Fruit fly (Drosophila melanogaster) whole organism, embryonic: ENCODE measurements around the gene wdb.

Experiments
- Antp ChIP-seq: fragments of 200-800 bp; sonication (Bioruptor generic); optimal IDR thresholded peaks from 3 replicates; lab custom pipeline; 2016; ENCODE audit warnings: missing biosample characterization, missing genetic modification characterization
- Awh ChIP-seq: fragments of 200-800 bp; sonication (Bioruptor generic); IDR thresholded peaks from 2 replicates; pipeline ENCODE4, ENCODE4 v1.3.6; 2022; ENCODE audit warnings: missing biosample characterization, missing genetic modification characterization
- CG12104 ChIP-seq: fragments of 200-800 bp; sonication (Bioruptor generic); optimal IDR thresholded peaks from 3 replicates; lab custom pipeline; 2016; ENCODE audit warnings: missing biosample characterization, missing genetic modification characterization
- CG13287 ChIP-seq: fragments of 200-800 bp; sonication (Bioruptor generic); IDR thresholded peaks from 2 replicates; pipeline ENCODE4 v1.3.6; 2022; ENCODE audit warnings: missing biosample characterization, missing genetic modification characterization; ENCODE audit not compliant: partially characterized antibody
- CG16813 ChIP-seq: fragments of 200-800 bp; sonication (Bioruptor generic); IDR thresholded peaks from 3 replicates; pipeline ENCODE4 v1.3.6; 2022; ENCODE audit warnings: missing biosample characterization, missing genetic modification characterization; ENCODE audit not compliant: partially characterized antibody
- CG16815 ChIP-seq: fragments of 200-800 bp; sonication (Bioruptor generic); optimal IDR thresholded peaks from 3 replicates; lab custom pipeline; 2017; ENCODE audit warnings: missing biosample characterization, mild to moderate bottlenecking, missing genetic modification characterization
- CG17385 ChIP-seq: fragments of 200-800 bp; sonication (Bioruptor generic); optimal IDR thresholded peaks from 3 replicates; lab custom pipeline; 2018; ENCODE audit warnings: missing biosample characterization, mild to moderate bottlenecking, missing genetic modification characterization
- CG2199 ChIP-seq: fragments of 200-800 bp; sonication (Bioruptor generic); IDR thresholded peaks from 3 replicates; pipeline ENCODE4 v1.3.6; 2022; ENCODE audit warnings: missing biosample characterization, missing genetic modification characterization
- CG3065 ChIP-seq: fragments of 200-800 bp; sonication (Bioruptor generic); optimal IDR thresholded peaks from 2 replicates; lab custom pipeline; 2016; ENCODE audit warnings: missing biosample characterization, missing genetic modification characterization
- CG3847 ChIP-seq: fragments of 200-800 bp; sonication (Bioruptor generic); IDR thresholded peaks from 2 replicates; pipeline ENCODE4 v1.3.6; 2022; ENCODE audit warnings: missing biosample characterization, missing genetic modification characterization
- CG4360 ChIP-seq: fragments of 200-800 bp; sonication (Bioruptor generic); IDR thresholded peaks from 2 replicates; pipeline ENCODE4 v1.3.6; 2022; ENCODE audit warnings: missing biosample characterization, missing genetic modification characterization
- CG7839 ChIP-seq: fragments of 200-800 bp; sonication (Bioruptor generic); optimal IDR thresholded peaks from 3 replicates; lab custom pipeline; 2018; ENCODE audit warnings: missing biosample characterization, mild to moderate bottlenecking, missing genetic modification characterization, moderate library complexity
- CG7928 ChIP-seq: fragments of 200-800 bp; sonication (Bioruptor generic); optimal IDR thresholded peaks from 2 replicates; lab custom pipeline; 2017; ENCODE audit warnings: missing biosample characterization, mild to moderate bottlenecking, missing genetic modification characterization
- CG8089 ChIP-seq: fragments of 200-800 bp; sonication (Bioruptor generic); optimal IDR thresholded peaks from 3 replicates; lab custom pipeline; 2016; ENCODE audit warnings: missing biosample characterization, missing genetic modification characterization
- CG8944 ChIP-seq: fragments of 200-800 bp; sonication (Bioruptor generic); optimal IDR thresholded peaks from 3 replicates; lab custom pipeline; 2016; ENCODE audit warnings: missing biosample characterization, missing genetic modification characterization
- CG9609 ChIP-seq: fragments of 200-800 bp; sonication (Bioruptor generic); optimal IDR thresholded peaks from 3 replicates; lab custom pipeline; 2016; ENCODE audit warnings: missing biosample characterization, missing genetic modification characterization
- CG9876 ChIP-seq: fragments of 200-800 bp; sonication (Bioruptor generic); optimal IDR thresholded peaks from 2 replicates; lab custom pipeline; 2016; ENCODE audit warnings: missing biosample characterization, missing genetic modification characterization
- CTCF ChIP-seq: fragments of 200-800 bp; sonication (Bioruptor generic); optimal IDR thresholded peaks from 2 replicates; lab custom pipeline; 2017; ENCODE audit warnings: missing biosample characterization, mild to moderate bottlenecking, missing genetic modification characterization, moderate library complexity
- Deaf1 ChIP-seq: fragments of 200-800 bp; optimal IDR thresholded peaks from 3 replicates; lab custom pipeline; 2019; ENCODE audit warnings: missing biosample characterization, mild to moderate bottlenecking, missing genetic modification characterization, moderate library complexity
- Gsc ChIP-seq: fragments of 200-800 bp; sonication (Bioruptor generic); IDR thresholded peaks from 2 replicates; pipeline ENCODE4 v1.3.6; 2022; ENCODE audit warnings: missing biosample characterization, missing genetic modification characterization
- HLH54F ChIP-seq: fragments of 200-800 bp; sonication (Bioruptor generic); optimal IDR thresholded peaks from 3 replicates; lab custom pipeline; 2016; ENCODE audit warnings: missing biosample characterization, missing genetic modification characterization
- Hey ChIP-seq: fragments of 200-800 bp; sonication (Bioruptor generic); optimal IDR thresholded peaks from 3 replicates; lab custom pipeline; 2018; ENCODE audit warnings: missing biosample characterization, mild to moderate bottlenecking, missing genetic modification characterization
- Hr78 ChIP-seq, 2 experiments: fragments of 200-800 bp in 1 of 2; fragments of >200 bp in 1 of 2; sonication (Bioruptor generic) in 1 of 2; optimal IDR thresholded peaks; 2 replicates each; lab custom pipeline; 2017 to 2019; ENCODE audit warnings: missing biosample characterization in 2 of 2, missing genetic modification characterization in 2 of 2, mild to moderate bottlenecking in 1 of 2, moderate library complexity in 1 of 2
- Nf-YB ChIP-seq: fragments of 200-800 bp; sonication (Bioruptor generic); optimal IDR thresholded peaks from 3 replicates; lab custom pipeline; 2019; ENCODE audit warnings: missing biosample characterization, mild to moderate bottlenecking, missing genetic modification characterization, moderate library complexity
- NfI ChIP-seq: fragments of 200-800 bp; sonication (Bioruptor generic); optimal IDR thresholded peaks from 3 replicates; lab custom pipeline; 2018; ENCODE audit warnings: missing biosample characterization, mild to moderate bottlenecking, missing genetic modification characterization, moderate library complexity
- Opbp ChIP-seq: fragments of 200-800 bp; sonication (Bioruptor generic); IDR thresholded peaks from 3 replicates; pipeline ENCODE4 v1.3.6; 2022; ENCODE audit warnings: missing biosample characterization, missing genetic modification characterization; ENCODE audit not compliant: partially characterized antibody
- Optix ChIP-seq: fragments of 200-800 bp; sonication (Bioruptor generic); IDR thresholded peaks from 3 replicates; pipeline ENCODE4 v1.3.6; 2022; ENCODE audit warnings: missing biosample characterization, missing genetic modification characterization
- PHDP ChIP-seq: fragments of 200-800 bp; sonication (Bioruptor generic); optimal IDR thresholded peaks from 3 replicates; lab custom pipeline; 2018; ENCODE audit warnings: missing biosample characterization, mild to moderate bottlenecking, missing genetic modification characterization, moderate library complexity
- Rx ChIP-seq: fragments of 200-800 bp; sonication (Bioruptor generic); IDR thresholded peaks from 2 replicates; pipeline ENCODE4 v1.3.6; 2022; ENCODE audit warnings: missing biosample characterization, missing genetic modification characterization
- Taf1 ChIP-seq: fragments of 200-800 bp; sonication (Bioruptor generic); IDR thresholded peaks from 2 replicates; pipeline ENCODE4 v1.3.6; 2022; ENCODE audit warnings: missing biosample characterization, missing genetic modification characterization
- abd-A ChIP-seq: fragments of 200-800 bp; sonication (Bioruptor generic); optimal IDR thresholded peaks from 3 replicates; lab custom pipeline; 2019; ENCODE audit warnings: missing biosample characterization, mild to moderate bottlenecking, missing genetic modification characterization, moderate library complexity
- aop ChIP-seq: fragments of 200-800 bp; sonication (Bioruptor generic); IDR thresholded peaks from 2 replicates; pipeline ENCODE4 v1.3.6; 2022; ENCODE audit warnings: missing biosample characterization, missing genetic modification characterization
- cg ChIP-seq: fragments of 200-800 bp; sonication (Bioruptor generic); optimal IDR thresholded peaks from 3 replicates; lab custom pipeline; 2019; ENCODE audit warnings: missing biosample characterization, mild to moderate bottlenecking, missing genetic modification characterization, moderate library complexity
- ci ChIP-seq: fragments of 200-800 bp; sonication (Bioruptor generic); IDR thresholded peaks from 3 replicates; pipeline ENCODE4 v1.3.6; 2022; ENCODE audit warnings: missing biosample characterization, missing genetic modification characterization
- crp ChIP-seq, 2 experiments: fragments of 200-800 bp; sonication (Bioruptor generic); optimal IDR thresholded peaks; 2 replicates in 1 of 2; 3 replicates in 1 of 2; lab custom pipeline; 2017; ENCODE audit warnings: missing biosample characterization in 2 of 2, missing genetic modification characterization in 2 of 2, mild to moderate bottlenecking in 1 of 2, moderate library complexity in 1 of 2
- dmrt11E ChIP-seq: fragments of 200-800 bp; sonication (Bioruptor generic); optimal IDR thresholded peaks from 3 replicates; lab custom pipeline; 2018; ENCODE audit warnings: missing biosample characterization, mild to moderate bottlenecking, missing genetic modification characterization, moderate library complexity
- eve ChIP-seq, 2 experiments: fragments of >200 bp; optimal IDR thresholded peaks; 2 replicates each; lab custom pipeline; 2017; ENCODE audit warnings: missing biosample characterization in 2 of 2, missing genetic modification characterization in 2 of 2
- gcm ChIP-seq: fragments of 200-800 bp; sonication (Bioruptor generic); optimal IDR thresholded peaks from 2 replicates; lab custom pipeline; 2019; ENCODE audit warnings: missing biosample characterization, mild to moderate bottlenecking, missing genetic modification characterization, moderate library complexity
- ind ChIP-seq: fragments of 200-800 bp; sonication (Bioruptor generic); optimal IDR thresholded peaks from 3 replicates; lab custom pipeline; 2016; ENCODE audit warnings: missing biosample characterization, missing genetic modification characterization
- kni ChIP-seq: fragments of 200-800 bp; sonication (Bioruptor generic); optimal IDR thresholded peaks from 3 replicates; lab custom pipeline; 2017; ENCODE audit warnings: mild to moderate bottlenecking, missing biosample characterization, missing genetic modification reagents, missing genetic modification characterization
- lola ChIP-seq, 3 experiments: fragments of >200 bp in 2 of 3; fragments of 200-800 bp in 1 of 3; sonication (Bioruptor generic) in 1 of 3; optimal IDR thresholded peaks; 2 replicates each; lab custom pipeline; 2017 to 2019; ENCODE audit warnings: missing biosample characterization in 3 of 3, missing genetic modification characterization in 3 of 3, mild to moderate bottlenecking in 1 of 3, moderate library complexity in 1 of 3
- luna ChIP-seq: fragments of 200-800 bp; sonication (Bioruptor generic); optimal IDR thresholded peaks from 2 replicates; lab custom pipeline; 2016; ENCODE audit warnings: missing biosample characterization, missing genetic modification characterization
- otp ChIP-seq: fragments of 200-800 bp; sonication (Bioruptor generic); IDR thresholded peaks from 3 replicates; pipeline ENCODE4, ENCODE4 v1.3.6; 2022; ENCODE audit warnings: missing biosample characterization, missing genetic modification characterization
- peb ChIP-seq: fragments of 200-800 bp; sonication (Bioruptor generic); IDR thresholded peaks from 2 replicates; pipeline ENCODE4 v1.3.6; 2022; ENCODE audit warnings: missing biosample characterization, missing genetic modification characterization
- phol ChIP-seq: fragments of 200-800 bp; sonication (Bioruptor generic); optimal IDR thresholded peaks from 3 replicates; lab custom pipeline; 2018; ENCODE audit warnings: missing biosample characterization, mild to moderate bottlenecking, missing genetic modification characterization, moderate library complexity
- sens ChIP-seq: fragments of 200-800 bp; sonication (Bioruptor generic); peaks from one replicate; lab custom pipeline; 2016; ENCODE audit warnings: missing biosample characterization, missing genetic modification characterization
- shn ChIP-seq: fragments of 200-800 bp; sonication (Bioruptor generic); optimal IDR thresholded peaks from 3 replicates; lab custom pipeline; 2016; ENCODE audit warnings: missing biosample characterization, missing genetic modification characterization
- sqz ChIP-seq: fragments of 200-800 bp; sonication (Bioruptor generic); optimal IDR thresholded peaks from 3 replicates; lab custom pipeline; 2018; ENCODE audit warnings: missing biosample characterization, mild to moderate bottlenecking, missing genetic modification characterization

The wdb gene

DNA sequence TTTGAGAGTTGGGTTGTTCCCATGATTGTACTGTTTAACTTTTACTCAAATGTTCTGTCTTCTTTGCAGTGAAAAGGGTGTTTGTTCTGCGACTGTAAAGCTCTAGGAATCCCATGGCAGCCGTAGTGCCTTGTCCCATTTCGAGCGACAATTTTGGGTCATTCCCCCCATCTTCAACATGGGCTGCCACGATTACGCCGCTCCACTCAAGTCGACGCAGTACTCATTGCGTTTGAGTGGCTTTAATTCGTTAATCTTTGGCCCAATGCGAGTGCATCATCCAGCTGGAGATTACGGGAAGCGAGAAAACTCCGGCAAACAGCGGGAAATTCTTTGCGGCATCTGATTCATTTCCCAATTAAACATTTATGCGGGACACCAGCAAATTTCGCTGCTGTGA, 25.6 kb downstream of the wdb start (continued):
- TF ChIP-seq Nf-YB (GFP tag; lab: Kevin White, UChicago) (no peak), CG13287 (GFP tag; lab: Robert Waterston, UW) (no peak), shn (GFP tag; lab: Kevin White, UChicago) (no peak), CG2199 (GFP tag; lab: Robert Waterston, UW) (0 out of 3 replicates have a peak, but pooled peaks have one; percentile 16), HLH54F (GFP tag; lab: Kevin White, UChicago) (no peak), phol (tag; lab: Kevin White, UChicago) (no peak), Hey (tag; lab: Kevin White, UChicago) (no peak), ci (GFP tag; lab: Robert Waterston, UW) (0 out of 3 replicates have a peak, but pooled peaks have one; percentile 18), Taf1 (GFP tag; lab: Robert Waterston, UW) (no peak), Deaf1 (no peak), PHDP (tag; lab: Kevin White, UChicago) (no peak), otp (GFP tag; lab: Robert Waterston, UW) (0 out of 3 replicates have a peak, but pooled peaks have one; percentile 36), luna (GFP tag; lab: Kevin White, UChicago) (no peak), Antp (GFP tag; lab: Kevin White, UChicago) (no peak), NfI (GFP tag; lab: Kevin White, UChicago) (no peak), CG3065 (GFP tag; lab: Kevin White, UChicago) (no peak), gcm (GFP tag; lab: Kevin White, UChicago) (peak; percentile 69)

DNA sequence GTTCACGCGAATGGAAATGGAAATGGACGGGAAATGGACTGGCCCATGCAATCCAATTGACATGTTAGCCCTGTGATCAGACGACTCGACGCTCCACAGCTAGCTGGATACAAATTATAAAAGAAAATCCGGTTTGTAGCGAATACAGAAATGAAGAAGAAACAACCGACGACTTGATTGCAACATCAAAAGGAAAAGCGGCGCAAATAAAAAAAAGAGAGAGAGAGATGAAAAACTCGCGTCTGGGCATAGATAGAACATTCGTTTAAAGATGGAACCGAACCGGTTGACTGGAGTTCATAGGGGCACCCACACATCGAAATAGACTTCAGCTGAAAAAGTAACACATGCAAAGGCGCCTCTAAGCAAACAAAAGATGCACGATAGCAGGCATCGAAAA, 26.2 kb downstream of the wdb start:
- TF ChIP-seq CG16815 (GFP tag; lab: Kevin White, UChicago) (no peak), sens (GFP tag; lab: Kevin White, UChicago) (peak; percentile 23), CG8944 (GFP tag; lab: Kevin White, UChicago) (no peak), sqz (peak; percentile 6), Awh (peak; percentile 52; the same call in 1 of the 2 replicates), CG17385 (GFP tag; lab: Kevin White, UChicago) (peak; percentile 30), kni (GFP tag; lab: Kevin White, UChicago) (peak; percentile 37), Hr78 (GFP tag; optimal IDR thresholded peaks at IDR 0.05; lab: Kevin White, UChicago) (peak in 1 of 2 experiments; percentile 66), cg (GFP tag; lab: Kevin White, UChicago) (peak; percentile 21), CTCF (GFP tag; lab: Kevin White, UChicago) (no peak), abd-A (tag; lab: Kevin White, UChicago) (peak; percentile 18)

DNA sequence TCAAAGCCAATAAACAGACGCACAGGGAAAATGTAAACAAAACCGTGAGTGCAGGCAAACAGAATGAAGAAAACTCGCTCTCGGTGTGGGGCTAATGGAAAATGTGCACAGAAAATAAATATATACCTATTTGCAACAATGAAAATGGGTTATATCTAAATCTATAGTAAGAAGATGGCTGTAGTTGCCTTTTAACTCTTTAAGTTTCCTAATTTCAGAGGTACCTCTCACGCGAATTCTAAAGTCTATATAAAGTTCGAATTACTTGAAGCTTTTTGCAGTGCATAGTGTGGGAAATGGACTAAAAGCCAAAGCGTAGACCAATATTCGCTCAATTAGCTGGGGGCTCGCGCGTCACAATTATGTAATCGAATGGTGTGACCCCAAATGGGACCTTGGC, 27.1 kb downstream of the wdb start:
- peak; percentile 75 for TF ChIP-seq Rx (GFP tag; lab: Robert Waterston, UW)
- peak; percentile 57; the same call in 1 of the 2 replicates for TF ChIP-seq aop (GFP tag; lab: Robert Waterston, UW)
- peak; percentile 79; the same call in 2 of the 3 replicates for TF ChIP-seq Optix
- peak; percentile 85 for TF ChIP-seq dmrt11E (tag; lab: Kevin White, UChicago)
- TF ChIP-seq CG8089 (GFP tag; lab: Kevin White, UChicago) = peak; percentile 60
- TF ChIP-seq eve (GFP tag; optimal IDR thresholded peaks at IDR 0.05; lab: Kevin White, UChicago) = peak in 1 of 2 experiments; percentile 90
- peak; percentile 89 for TF ChIP-seq CG7839
- no peak for TF ChIP-seq CG16813 (GFP tag; lab: Robert Waterston, UW)
- peak; percentile 74 for TF ChIP-seq CG3847 (GFP tag; lab: Robert Waterston, UW)
- peak; percentile 71 for TF ChIP-seq CG9609 (GFP tag; lab: Kevin White, UChicago)
- no peak for TF ChIP-seq Opbp (GFP tag; lab: Robert Waterston, UW)
- TF ChIP-seq crp (GFP tag; optimal IDR thresholded peaks at IDR 0.05; lab: Kevin White, UChicago) = peak in 1 of 2 experiments; percentile 17
- no peak; the same call in 1 of the 2 replicates for TF ChIP-seq Gsc
- peak; percentile 61 for TF ChIP-seq CG12104
- TF ChIP-seq CG7928 (GFP tag; lab: Kevin White, UChicago) = no peak
- TF ChIP-seq PHDP (tag; lab: Kevin White, UChicago) = peak; percentile 86
- TF ChIP-seq lola (GFP tag; optimal IDR thresholded peaks at IDR 0.05; lab: Kevin White, UChicago) = peak in 1 of 3 experiments; percentile 73
- TF ChIP-seq ind = peak; percentile 79
- TF ChIP-seq peb (GFP tag; lab: Robert Waterston, UW) = peak; percentile 69
- TF ChIP-seq CG4360 (GFP tag; lab: Robert Waterston, UW) = peak; percentile 34; the same call in 1 of the 2 replicates
- TF ChIP-seq CG9876 (GFP tag; lab: Kevin White, UChicago) = peak; percentile 56
